Worm (Caenorhabditis elegans) whole organism, early embryonic: ENCODE measurements around the gene delm-1.

Experiments
- B0310.2 ChIP-seq: sonication (generic microtip); optimal IDR thresholded peaks from 2 replicates; lab custom pipeline; 2016; ENCODE audit warnings: mild to moderate bottlenecking, missing genetic modification characterization, missing compliant biosample characterization
- F13C5.2 ChIP-seq: sonication (generic microtip); optimal IDR thresholded peaks from 2 replicates; lab custom pipeline; 2017; ENCODE audit warnings: mild to moderate bottlenecking, missing genetic modification characterization, inconsistent platforms, missing compliant biosample characterization
- aly-1 ChIP-seq: sonication (generic microtip); optimal IDR thresholded peaks from 2 replicates; lab custom pipeline; 2016; ENCODE audit warnings: missing genetic modification characterization, missing compliant biosample characterization
- ama-1 ChIP-seq: fragments of 150-350 bp; optimal IDR thresholded peaks from 2 replicates; lab custom pipeline; 2014
- ceh-13 ChIP-seq: fragments of 200-800 bp; sonication (Bioruptor generic); optimal IDR thresholded peaks from 2 replicates; lab custom pipeline; 2018; ENCODE audit warnings: mild to moderate bottlenecking, missing genetic modification characterization, missing compliant biosample characterization
- ceh-36 ChIP-seq: sonication (generic microtip); optimal IDR thresholded peaks from 2 replicates; lab custom pipeline; 2016; ENCODE audit warnings: missing genetic modification characterization, inconsistent platforms, missing compliant biosample characterization
- ets-7 ChIP-seq: sonication (generic microtip); optimal IDR thresholded peaks from 2 replicates; lab custom pipeline; 2016; ENCODE audit warnings: missing genotype, missing genetic modification characterization, missing compliant biosample characterization
- flt-1 ChIP-seq: fragments of 200-800 bp; sonication (Bioruptor generic); IDR thresholded peaks from 2 replicates; pipeline ENCODE4 v1.3.6; 2022; ENCODE audit warnings: missing genetic modification characterization, missing compliant biosample characterization
- hmbx-1 ChIP-seq: sonication (generic microtip); optimal IDR thresholded peaks from 2 replicates; lab custom pipeline; 2016; ENCODE audit warnings: mild to moderate bottlenecking, missing genetic modification characterization, missing compliant biosample characterization
- hmg-4 ChIP-seq: fragments of 200-800 bp; sonication (Bioruptor generic); optimal IDR thresholded peaks from 2 replicates; lab custom pipeline; 2018; ENCODE audit warnings: mild to moderate bottlenecking, missing genetic modification characterization, missing compliant biosample characterization
- hnd-1 ChIP-seq: sonication (generic microtip); optimal IDR thresholded peaks from 2 replicates; lab custom pipeline; 2016; ENCODE audit warnings: missing genetic modification characterization, missing compliant biosample characterization
- pes-1 ChIP-seq: fragments of 200-800 bp; sonication (Bioruptor generic); IDR thresholded peaks from 2 replicates; pipeline ENCODE4 v1.3.6; 2022; ENCODE audit warnings: missing genetic modification reagents, missing genetic modification characterization, missing compliant biosample characterization
- scrt-1 ChIP-seq: fragments of 200-800 bp; sonication (Bioruptor generic); IDR thresholded peaks from 2 replicates; pipeline ENCODE4 v1.3.6; 2022; ENCODE audit warnings: missing genetic modification characterization, missing compliant biosample characterization
- sea-1 ChIP-seq: fragments of 200-800 bp; sonication (Bioruptor generic); conservative IDR thresholded peaks from 2 replicates; pipeline ENCODE4 v1.3.6; 2022; ENCODE audit warnings: missing genetic modification characterization, missing compliant biosample characterization
- tbx-11 ChIP-seq: fragments of 200-800 bp; sonication (Bioruptor generic); IDR thresholded peaks from 2 replicates; pipeline ENCODE4 v1.3.6; 2022; ENCODE audit warnings: missing genetic modification characterization, missing compliant biosample characterization
- tbx-37 ChIP-seq: fragments of 200-800 bp; sonication (Bioruptor generic); conservative IDR thresholded peaks from 2 replicates; pipeline ENCODE4 v1.3.6; 2022; ENCODE audit warnings: missing genetic modification reagents, missing genetic modification characterization, missing compliant biosample characterization
- tra-4 ChIP-seq: sonication (generic microtip); optimal IDR thresholded peaks from 2 replicates; lab custom pipeline; 2017; ENCODE audit warnings: missing genetic modification characterization, missing compliant biosample characterization

delm-1 gene

ce11 chrIV:9154263-9154662 lies 19.0 kb upstream of the delm-1 start, which contains the start of gene F23B2.10:
Gene F23B2.10, minus strand, starts transcription at chrIV:9154363.
- no peak for TF ChIP-seq sea-1 (GFP tag; lab: Robert Waterston, UW)
- TF ChIP-seq hmbx-1 (tag; lab: Kevin White, UChicago) = no peak
- no peak for TF ChIP-seq hnd-1
- TF ChIP-seq tbx-37 (GFP tag; lab: Robert Waterston, UW) = no peak
- TF ChIP-seq pes-1 (GFP tag; lab: Robert Waterston, UW) = no peak
- TF ChIP-seq tra-4 = no peak
- no peak for TF ChIP-seq ets-7
- TF ChIP-seq F13C5.2 (tag; lab: Kevin White, UChicago) = no peak
- no peak for TF ChIP-seq ama-1 (lab: Kevin White, UChicago)
- TF ChIP-seq tbx-11 (GFP tag; lab: Robert Waterston, UW) = no peak
- no peak for TF ChIP-seq scrt-1 (GFP tag; lab: Robert Waterston, UW)
- TF ChIP-seq flt-1 (GFP tag; lab: Robert Waterston, UW) = no peak

DNA sequence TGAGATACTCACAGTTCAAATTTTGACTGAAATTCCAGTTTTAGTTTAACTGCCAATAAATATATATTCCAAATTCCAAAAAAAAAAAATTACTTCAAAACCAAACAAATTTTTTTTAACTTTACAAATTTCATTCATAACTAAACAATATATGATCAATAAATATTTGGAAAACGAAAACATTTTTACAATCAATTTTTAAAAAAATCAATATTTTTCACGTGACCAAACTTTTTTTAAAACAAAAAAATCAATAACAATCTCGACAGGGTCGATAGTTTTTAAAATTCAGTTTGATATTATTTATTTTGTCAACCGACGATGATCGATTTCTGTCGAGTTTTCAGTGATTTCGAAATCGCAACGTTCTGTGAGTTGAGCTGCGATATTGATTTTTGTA lies 14.9 kb upstream of the delm-1 start, which contains the start of gene F23B2.7:
F23B2.7 (plus strand) TSS at position 301 of the 400 bp plus-strand sequence.
- no peak for TF ChIP-seq hmbx-1 (tag; lab: Kevin White, UChicago)
- no peak for TF ChIP-seq pes-1 (GFP tag; lab: Robert Waterston, UW)
- no peak for TF ChIP-seq aly-1 (tag; lab: Kevin White, UChicago)
- TF ChIP-seq ets-7 = no peak
- TF ChIP-seq hmg-4 = no peak
- TF ChIP-seq ceh-13 = no peak
- no peak for TF ChIP-seq flt-1 (GFP tag; lab: Robert Waterston, UW)
- no peak for TF ChIP-seq tra-4
- TF ChIP-seq tbx-37 (GFP tag; lab: Robert Waterston, UW) = no peak
- no peak for TF ChIP-seq scrt-1 (GFP tag; lab: Robert Waterston, UW)
- TF ChIP-seq sea-1 (GFP tag; lab: Robert Waterston, UW) = no peak
- no peak for TF ChIP-seq ceh-36 (tag; lab: Kevin White, UChicago)
- no peak for TF ChIP-seq B0310.2
- TF ChIP-seq hnd-1 = no peak

- TF ChIP-seq ceh-13 = no peak
- no peak for TF ChIP-seq F13C5.2 (tag; lab: Kevin White, UChicago)
- no peak for TF ChIP-seq ama-1 (lab: Kevin White, UChicago)
- no peak for TF ChIP-seq hmbx-1 (tag; lab: Kevin White, UChicago)
- no peak for TF ChIP-seq ets-7
- no peak for TF ChIP-seq tbx-11 (GFP tag; lab: Robert Waterston, UW)
- TF ChIP-seq hnd-1 = no peak
- TF ChIP-seq sea-1 (GFP tag; lab: Robert Waterston, UW) = no peak
- TF ChIP-seq pes-1 (GFP tag; lab: Robert Waterston, UW) = no peak
- no peak for TF ChIP-seq ceh-36 (tag; lab: Kevin White, UChicago)
- TF ChIP-seq tra-4 = no peak
- no peak for TF ChIP-seq tbx-37 (GFP tag; lab: Robert Waterston, UW)
- no peak for TF ChIP-seq B0310.2
- no peak for TF ChIP-seq hmg-4
- TF ChIP-seq flt-1 (GFP tag; lab: Robert Waterston, UW) = no peak
Measured at ce11 chrIV:9146819-9147518, 11.7 kb upstream of the delm-1 start, which contains the start of the genes rpb-12 and aly-2. Gene rpb-12, minus strand, starts transcription at chrIV:9146869. Gene aly-2, plus strand, starts transcription at chrIV:9147468.

ce11 chrIV:9146111-9146510 lies 10.8 kb upstream of the delm-1 start, which contains the start of gene daf-10:
Gene daf-10, minus strand, starts transcription at chrIV:9146211.
- TF ChIP-seq B0310.2 = no peak

DNA sequence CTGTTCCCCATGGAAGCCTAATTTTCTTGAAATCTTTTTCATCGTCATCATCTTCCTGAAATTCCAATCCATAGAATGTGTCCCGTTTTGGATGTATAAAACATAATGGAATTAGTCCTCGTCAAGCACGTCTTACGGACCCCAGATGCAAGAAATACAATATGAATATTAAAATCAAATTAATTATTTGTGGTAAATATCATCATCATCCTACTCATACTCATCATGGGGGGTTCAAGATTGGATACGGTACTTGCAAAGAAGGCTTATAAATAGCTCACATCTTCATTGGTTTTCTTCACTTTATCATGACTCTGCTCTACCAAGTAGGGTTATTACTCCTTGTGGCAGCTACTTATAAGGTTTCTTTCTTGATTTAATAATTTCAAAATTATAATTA lies 9.1 kb upstream of the delm-1 start, which contains the start of gene flp-1:
flp-1 (plus strand) TSS at position 301 of the 400 bp plus-strand sequence.
- TF ChIP-seq pes-1 (GFP tag; lab: Robert Waterston, UW) = no peak
- TF ChIP-seq F13C5.2 (tag; lab: Kevin White, UChicago) = no peak
- no peak for TF ChIP-seq sea-1 (GFP tag; lab: Robert Waterston, UW)
- no peak for TF ChIP-seq ceh-36 (tag; lab: Kevin White, UChicago)

ce11 chrIV:9140172-9140805 lies 5.0 kb upstream of the delm-1 start:
- TF ChIP-seq hmg-4 = no peak
- no peak for TF ChIP-seq scrt-1 (GFP tag; lab: Robert Waterston, UW)
- no peak for TF ChIP-seq flt-1 (GFP tag; lab: Robert Waterston, UW)
- TF ChIP-seq ceh-13 = no peak
- no peak for TF ChIP-seq B0310.2
- no peak for TF ChIP-seq tra-4
- TF ChIP-seq ama-1 (lab: Kevin White, UChicago) = no peak
- no peak for TF ChIP-seq sea-1 (GFP tag; lab: Robert Waterston, UW)
- TF ChIP-seq pes-1 (GFP tag; lab: Robert Waterston, UW) = no peak
- TF ChIP-seq aly-1 (tag; lab: Kevin White, UChicago) = no peak
- no peak for TF ChIP-seq F13C5.2 (tag; lab: Kevin White, UChicago)
- TF ChIP-seq tbx-37 (GFP tag; lab: Robert Waterston, UW) = no peak
- TF ChIP-seq hmbx-1 (tag; lab: Kevin White, UChicago) = no peak
- TF ChIP-seq hnd-1 = no peak
- TF ChIP-seq ceh-36 (tag; lab: Kevin White, UChicago) = no peak

ce11 chrIV:9130605-9131004 lies 4.7 kb downstream of the delm-1 start:
- TF ChIP-seq hnd-1 = no peak
- no peak for TF ChIP-seq hmg-4
- TF ChIP-seq sea-1 (GFP tag; lab: Robert Waterston, UW) = no peak
- TF ChIP-seq aly-1 (tag; lab: Kevin White, UChicago) = no peak
